Fruit fly (Drosophila melanogaster) Kc167 (cell line): ENCODE data around the gene CG6865.

Source experiments
- Myc ChIP-seq: fragments of >200 bp; optimal IDR thresholded peaks from 2 replicates; lab custom pipeline; 2017; ENCODE audit warnings: missing external identifiers
- Sin3A ChIP-seq: fragments of >200 bp; optimal IDR thresholded peaks from 2 replicates; lab custom pipeline; 2018; ENCODE audit warnings: missing external identifiers
- h ChIP-seq: fragments of >200 bp; optimal IDR thresholded peaks from 3 replicates; lab custom pipeline; 2018; ENCODE audit warnings: missing external identifiers
- psq ChIP-seq: fragments of >200 bp; optimal IDR thresholded peaks from 2 replicates; lab custom pipeline; 2017; ENCODE audit warnings: missing external identifiers
- ttk ChIP-seq: sonication (Bioruptor generic); optimal IDR thresholded peaks from 2 replicates; lab custom pipeline; 2017; ENCODE audit warnings: missing external identifiers

DNA sequence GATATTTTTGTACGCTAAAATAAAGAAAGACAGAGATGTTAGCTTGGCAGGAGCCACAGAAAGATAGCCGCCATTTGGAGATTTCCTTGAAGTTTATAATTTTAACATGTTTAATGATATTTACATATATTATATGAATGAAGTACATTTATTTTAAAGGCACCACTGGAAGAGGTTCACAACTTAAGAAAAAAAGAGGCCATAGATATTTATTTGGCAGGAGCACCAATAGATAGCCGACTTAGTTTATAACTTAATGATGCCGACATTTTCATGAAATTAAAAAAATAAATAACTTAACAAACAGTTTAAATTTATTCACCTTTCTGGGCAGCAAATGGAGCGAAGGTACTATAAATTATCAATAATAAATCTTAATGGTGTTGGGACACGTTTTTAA is 41.4 kb upstream of the CG6865 start:
- no peak for TF ChIP-seq ttk (lab: Kevin White, UChicago)
- TF ChIP-seq psq (lab: Kevin White, UChicago) = no peak
- TF ChIP-seq h (lab: Kevin White, UChicago) = no peak
- TF ChIP-seq Myc (lab: Kevin White, UChicago) = no peak
- no peak for TF ChIP-seq Sin3A
